Fruit fly (Drosophila melanogaster): ENCODE results near the gene alphaCOP.

alphaCOP gene

DNA sequence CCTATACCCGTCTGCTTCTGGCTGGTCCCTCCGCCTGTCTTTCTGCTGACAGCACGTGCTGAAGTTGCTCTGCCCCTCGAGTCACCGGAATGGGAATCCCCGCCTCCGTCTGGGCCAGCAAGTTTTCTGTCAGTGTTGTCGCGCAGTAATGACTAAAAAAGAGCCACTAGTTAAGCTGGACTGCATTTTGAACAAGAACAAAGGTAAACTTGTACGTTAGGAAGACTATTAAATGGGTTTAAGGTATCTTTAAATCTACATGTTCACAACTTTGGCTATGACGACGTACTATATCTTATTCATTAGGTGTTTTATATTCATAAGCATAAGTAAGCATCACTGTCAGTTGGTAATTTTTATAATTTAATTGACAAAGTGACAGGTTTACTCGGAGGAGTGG is 34.4 kb upstream of the alphaCOP start:
- TF ChIP-seq EcR (GFP tag; optimal IDR thresholded peaks at IDR 0.05), result peak; percentile 23
- TF ChIP-seq CG14655 (GFP tag; optimal IDR thresholded peaks at IDR 0.05), result peak; percentile 35
- TF ChIP-seq Pif1A (GFP tag; optimal IDR thresholded peaks at IDR 0.05), result peak; percentile 36
- peak; percentile 9 for TF ChIP-seq CG8301 (tag; optimal IDR thresholded peaks at IDR 0.05)
- TF ChIP-seq Snoo (tag; optimal IDR thresholded peaks at IDR 0.05), result peak; percentile 39
- TF ChIP-seq gl (tag; optimal IDR thresholded peaks at IDR 0.05), result peak; percentile 5
- no peak for TF ChIP-seq CG10348 (GFP tag; IDR thresholded peaks at IDR 0.05)
- TF ChIP-seq CG17806 (tag; optimal IDR thresholded peaks at IDR 0.05), result peak; percentile 23
- TF ChIP-seq CG15710 (tag; optimal IDR thresholded peaks at IDR 0.05), result peak; percentile 38
- TF ChIP-seq CG8159 (tag; optimal IDR thresholded peaks at IDR 0.05), result peak; percentile 61
- no peak for TF ChIP-seq CG34367 (tag; optimal IDR thresholded peaks at IDR 0.05)
- peak; percentile 28 for TF ChIP-seq CG9948 (tag; optimal IDR thresholded peaks at IDR 0.05)
- no peak for TF ChIP-seq CG13204 (GFP tag; optimal IDR thresholded peaks at IDR 0.05)
- TF ChIP-seq CG12605 (GFP tag; IDR thresholded peaks at IDR 0.05), result no peak
- peak; percentile 11 for TF ChIP-seq Pif1B (GFP tag; optimal IDR thresholded peaks at IDR 0.05)

DNA sequence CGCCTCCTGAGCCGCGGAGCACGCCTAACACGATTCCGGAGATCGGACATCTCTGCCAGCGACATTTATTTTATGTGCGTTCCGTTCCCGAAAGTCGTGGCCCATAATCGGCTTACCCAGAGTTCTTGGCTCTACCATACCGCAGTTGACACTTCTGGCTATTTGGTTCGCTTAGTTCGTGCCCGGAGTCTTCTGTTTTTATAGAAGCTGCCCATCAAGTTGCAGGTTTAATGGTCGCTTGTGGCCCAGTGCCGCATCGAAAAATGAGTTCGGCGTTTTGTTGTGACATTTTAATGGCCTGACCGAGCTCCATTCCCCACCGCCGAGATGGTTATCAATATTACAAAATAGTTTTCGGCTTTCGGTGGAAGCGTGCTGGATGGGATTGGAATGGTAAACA is 31.2 kb upstream of the alphaCOP start:
- TF ChIP-seq Pif1B (GFP tag; optimal IDR thresholded peaks at IDR 0.05), result no peak
- TF ChIP-seq CG15710 (tag; optimal IDR thresholded peaks at IDR 0.05), result no peak
- TF ChIP-seq Ets98B (GFP tag; IDR thresholded peaks at IDR 0.05), result no peak
- TF ChIP-seq CG32121 (GFP tag; IDR thresholded peaks at IDR 0.05), result no peak
- no peak for TF ChIP-seq CG8301 (tag; optimal IDR thresholded peaks at IDR 0.05)
- no peak for TF ChIP-seq CG4496 (GFP tag; IDR thresholded peaks at IDR 0.05)
- TF ChIP-seq rn (GFP tag; IDR thresholded peaks at IDR 0.05), result no peak
- no peak for TF ChIP-seq CG12605 (GFP tag; IDR thresholded peaks at IDR 0.05)
- TF ChIP-seq D1 (tag; optimal IDR thresholded peaks at IDR 0.05), result no peak
- TF ChIP-seq EcR (GFP tag; optimal IDR thresholded peaks at IDR 0.05), result no peak
- TF ChIP-seq CG17806 (tag; optimal IDR thresholded peaks at IDR 0.05), result no peak
- TF ChIP-seq fd96Ca (GFP tag; IDR thresholded peaks at IDR 0.05), result no peak
- TF ChIP-seq CG9948 (tag; optimal IDR thresholded peaks at IDR 0.05), result no peak
- no peak for TF ChIP-seq Pif1A (GFP tag; optimal IDR thresholded peaks at IDR 0.05)

DNA sequence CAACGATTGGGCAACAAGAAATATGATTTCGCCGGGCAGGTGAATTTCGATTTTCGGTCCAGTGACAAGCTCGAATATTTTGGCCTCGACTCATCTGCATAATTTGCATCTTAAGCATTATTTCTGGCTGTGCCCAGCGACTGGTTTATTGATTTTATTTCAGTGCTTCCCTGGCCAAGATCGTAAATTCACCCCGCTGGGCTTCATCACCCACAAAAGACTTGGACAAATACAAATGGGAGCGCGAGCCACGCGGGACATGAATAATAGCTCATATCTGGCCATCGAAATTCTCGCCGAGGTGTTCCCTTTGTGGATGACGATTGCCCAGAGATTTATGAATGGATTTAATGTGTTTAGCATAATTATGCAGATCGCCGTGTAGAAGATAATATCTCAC is 30.2 kb upstream of the alphaCOP start:
- TF ChIP-seq Snoo (tag; optimal IDR thresholded peaks at IDR 0.05), result no peak
- no peak for TF ChIP-seq CG32121 (GFP tag; IDR thresholded peaks at IDR 0.05)
- no peak for TF ChIP-seq CG4496 (GFP tag; IDR thresholded peaks at IDR 0.05)
- no peak for TF ChIP-seq CG14655 (GFP tag; optimal IDR thresholded peaks at IDR 0.05)
- no peak for TF ChIP-seq CG8159 (tag; optimal IDR thresholded peaks at IDR 0.05)
- no peak for TF ChIP-seq CG17806 (tag; optimal IDR thresholded peaks at IDR 0.05)
- TF ChIP-seq CG8301 (tag; optimal IDR thresholded peaks at IDR 0.05), result no peak
- TF ChIP-seq fd96Ca (GFP tag; IDR thresholded peaks at IDR 0.05), result no peak
- no peak for TF ChIP-seq CG9948 (tag; optimal IDR thresholded peaks at IDR 0.05)
- no peak for TF ChIP-seq Pif1A (GFP tag; optimal IDR thresholded peaks at IDR 0.05)
- no peak for TF ChIP-seq Pif1B (GFP tag; optimal IDR thresholded peaks at IDR 0.05)
- no peak for TF ChIP-seq rn (GFP tag; IDR thresholded peaks at IDR 0.05)
- TF ChIP-seq CG12605 (GFP tag; IDR thresholded peaks at IDR 0.05), result no peak
- no peak for TF ChIP-seq Ets98B (GFP tag; IDR thresholded peaks at IDR 0.05)
- TF ChIP-seq CG10348 (GFP tag; IDR thresholded peaks at IDR 0.05), result no peak
- no peak for TF ChIP-seq D1 (tag; optimal IDR thresholded peaks at IDR 0.05)
- no peak for TF ChIP-seq CG13204 (GFP tag; optimal IDR thresholded peaks at IDR 0.05)

DNA sequence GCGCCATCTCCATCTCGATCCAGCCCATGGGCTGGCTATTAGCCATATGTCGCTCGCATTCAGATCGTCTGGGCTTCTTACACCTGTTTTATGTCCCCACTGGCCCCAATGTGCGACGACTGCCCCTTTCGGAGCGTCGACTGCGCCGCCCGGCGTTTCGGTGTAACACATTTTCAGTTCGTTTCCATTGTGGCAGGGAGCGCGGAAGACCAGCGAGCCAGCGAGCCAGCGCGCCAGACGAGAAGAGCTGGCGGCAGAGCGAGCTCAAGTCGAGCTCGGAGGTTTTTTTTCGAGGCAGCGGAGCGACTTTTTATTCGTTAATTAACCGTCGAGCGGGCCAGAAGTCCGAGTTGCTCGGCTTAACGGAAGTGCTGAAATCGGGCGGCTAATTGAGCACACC is 29.4 kb upstream of the alphaCOP start, which contains the start of gene CG7991:
Gene CG7991, plus strand, starts transcription at position 329 of the 400 bp plus-strand sequence.
- TF ChIP-seq CG15710 (tag; optimal IDR thresholded peaks at IDR 0.05), result no peak
- TF ChIP-seq Ets98B (GFP tag; IDR thresholded peaks at IDR 0.05), result no peak
- no peak for TF ChIP-seq EcR (GFP tag; optimal IDR thresholded peaks at IDR 0.05)
- TF ChIP-seq Snoo (tag; optimal IDR thresholded peaks at IDR 0.05), result no peak
- no peak for TF ChIP-seq Pif1B (GFP tag; optimal IDR thresholded peaks at IDR 0.05)
- no peak for TF ChIP-seq CG8301 (tag; optimal IDR thresholded peaks at IDR 0.05)
- no peak for TF ChIP-seq gl (tag; optimal IDR thresholded peaks at IDR 0.05)
- TF ChIP-seq CG8159 (tag; optimal IDR thresholded peaks at IDR 0.05), result no peak
- TF ChIP-seq CG14655 (GFP tag; optimal IDR thresholded peaks at IDR 0.05), result no peak
- TF ChIP-seq CG32121 (GFP tag; IDR thresholded peaks at IDR 0.05), result no peak

DNA sequence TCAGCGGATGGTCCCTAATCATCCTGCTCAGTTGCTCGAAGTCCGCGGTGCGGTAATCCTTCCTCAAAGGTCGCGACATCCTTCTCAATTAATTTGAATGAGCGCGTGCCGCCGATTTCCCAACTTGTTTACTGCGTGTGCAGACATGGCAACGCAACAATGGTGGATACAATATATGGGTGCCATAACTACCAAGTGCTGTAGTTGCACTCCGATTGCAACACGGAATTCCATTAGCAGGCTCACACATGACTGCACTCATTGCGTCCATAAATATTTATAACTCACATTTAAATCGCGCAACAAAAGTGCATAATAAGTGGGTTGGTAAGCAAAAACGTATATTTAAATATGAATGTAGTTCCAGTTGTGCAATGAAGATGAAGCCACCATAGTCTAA is 27.6 kb upstream of the alphaCOP start, which contains the start of gene CG13930:
Gene CG13930, minus strand, starts transcription at position 101 of the 400 bp plus-strand sequence.
- TF ChIP-seq gl (tag; optimal IDR thresholded peaks at IDR 0.05) (no peak), D1 (tag; optimal IDR thresholded peaks at IDR 0.05) (no peak), CG34367 (tag; optimal IDR thresholded peaks at IDR 0.05) (no peak), CG13204 (GFP tag; optimal IDR thresholded peaks at IDR 0.05) (no peak), CG8301 (tag; optimal IDR thresholded peaks at IDR 0.05) (no peak), fd96Ca (GFP tag; IDR thresholded peaks at IDR 0.05) (no peak)

DNA sequence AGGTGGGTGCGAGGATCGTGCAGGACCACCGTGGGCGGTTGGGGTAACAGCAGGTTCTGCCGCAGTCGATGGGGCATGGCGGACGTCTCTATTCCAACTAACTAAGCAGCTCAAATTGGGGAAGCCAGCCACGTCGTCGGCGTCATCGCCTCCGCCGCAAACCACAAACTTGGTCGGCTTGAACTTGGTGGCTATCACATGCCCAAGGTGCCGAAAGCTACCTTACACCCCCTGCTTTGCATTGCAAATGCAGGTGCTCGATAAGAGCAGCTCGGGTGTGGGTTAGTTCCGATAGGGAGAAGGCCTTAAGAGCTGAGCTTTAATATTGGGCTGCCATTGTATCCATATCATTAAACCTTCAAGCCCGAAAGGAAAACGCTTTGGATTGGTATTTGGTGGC is 25.0 kb upstream of the alphaCOP start, which contains the start of gene RabX5:
Gene RabX5, minus strand, starts transcription at position 101 of the 400 bp plus-strand sequence.
- TF ChIP-seq CG32121 (GFP tag; IDR thresholded peaks at IDR 0.05) (no peak), fd96Ca (GFP tag; IDR thresholded peaks at IDR 0.05) (no peak), Ets98B (GFP tag; IDR thresholded peaks at IDR 0.05) (no peak), Pif1B (GFP tag; optimal IDR thresholded peaks at IDR 0.05) (no peak), EcR (GFP tag; optimal IDR thresholded peaks at IDR 0.05) (no peak), gl (tag; optimal IDR thresholded peaks at IDR 0.05) (no peak), rn (GFP tag; IDR thresholded peaks at IDR 0.05) (no peak), CG10348 (GFP tag; IDR thresholded peaks at IDR 0.05) (no peak), CG14655 (GFP tag; optimal IDR thresholded peaks at IDR 0.05) (no peak), Snoo (tag; optimal IDR thresholded peaks at IDR 0.05) (no peak), CG8159 (tag; optimal IDR thresholded peaks at IDR 0.05) (no peak), CG9948 (tag; optimal IDR thresholded peaks at IDR 0.05) (no peak), CG17806 (tag; optimal IDR thresholded peaks at IDR 0.05) (no peak), CG12605 (GFP tag; IDR thresholded peaks at IDR 0.05) (no peak), D1 (tag; optimal IDR thresholded peaks at IDR 0.05) (no peak), CG4496 (GFP tag; IDR thresholded peaks at IDR 0.05) (no peak), CG13204 (GFP tag; optimal IDR thresholded peaks at IDR 0.05) (no peak), CG34367 (tag; optimal IDR thresholded peaks at IDR 0.05) (no peak)
